Fruit fly (Drosophila melanogaster) whole organism: ENCODE results near the gene Cyp4ac2.

Source experiments
- CG8478 ChIP-seq: fragments of >200 bp; optimal IDR thresholded peaks from 2 replicates; lab custom pipeline; 2018; ENCODE audit warnings: inconsistent platforms
- Dll ChIP-seq: fragments of >200 bp; optimal IDR thresholded peaks from 2 replicates; lab custom pipeline; 2017
- EcR ChIP-seq, 2 experiments: fragments of >200 bp; optimal IDR thresholded peaks; 2 replicates each; lab custom pipeline; 2017; ENCODE audit warnings: missing biosample characterization in 2 of 2, missing genetic modification characterization in 2 of 2, missing genetic modification reagents in 2 of 2
- pan ChIP-seq: fragments of >200 bp; optimal IDR thresholded peaks from 2 replicates; lab custom pipeline; 2017
- psq ChIP-seq: fragments of >200 bp; optimal IDR thresholded peaks from 2 replicates; lab custom pipeline; 2017
- usp ChIP-seq: fragments of >200 bp; optimal IDR thresholded peaks from 2 replicates; lab custom pipeline; 2017; ENCODE audit warnings: missing biosample characterization, missing genetic modification characterization, mixed read lengths

dm6 chr2L:5259076-5259843, 6.9 kb upstream of the Cyp4ac2 start:
- TF ChIP-seq pan (no peak), psq (lab: Kevin White, UChicago) (no peak), usp (GFP tag; lab: Kevin White, UChicago) (no peak), CG8478 (lab: Kevin White, UChicago) (no peak), EcR (GFP tag; optimal IDR thresholded peaks at IDR 0.05; lab: Kevin White, UChicago) (no peak), Dll (lab: Kevin White, UChicago) (no peak)
